Fruit fly (Drosophila melanogaster) whole organism, embryonic: ENCODE results near the gene CG33268.

Experiments
- Ada2b ChIP-seq: fragments of 200-800 bp; sonication (Bioruptor generic); IDR thresholded peaks from 2 replicates; pipeline ENCODE4 v1.3.6; 2022; ENCODE audit warnings: missing biosample characterization, missing genetic modification characterization
- CG10565 ChIP-seq: fragments of 200-800 bp; sonication (Bioruptor generic); optimal IDR thresholded peaks from 3 replicates; lab custom pipeline; 2016; ENCODE audit warnings: missing biosample characterization, mild to moderate bottlenecking, missing genetic modification characterization
- CG12071 ChIP-seq: fragments of 200-800 bp; sonication (Bioruptor generic); optimal IDR thresholded peaks from 3 replicates; lab custom pipeline; 2018; ENCODE audit warnings: missing biosample characterization, mild to moderate bottlenecking, missing genetic modification characterization
- CG12391 ChIP-seq: fragments of 200-800 bp; sonication (Bioruptor generic); optimal IDR thresholded peaks from 3 replicates; lab custom pipeline; 2018; ENCODE audit warnings: missing biosample characterization, mild to moderate bottlenecking, missing genetic modification characterization, moderate library complexity
- CG12744 ChIP-seq: fragments of 200-800 bp; sonication (Bioruptor generic); optimal IDR thresholded peaks from 2 replicates; lab custom pipeline; 2016; ENCODE audit warnings: missing biosample characterization, missing genetic modification characterization
- CG13424 ChIP-seq: fragments of 200-800 bp; sonication (Bioruptor generic); optimal IDR thresholded peaks from 2 replicates; lab custom pipeline; 2019; ENCODE audit warnings: missing biosample characterization, mild to moderate bottlenecking, missing genetic modification characterization, moderate library complexity
- CG1529 ChIP-seq: fragments of 200-800 bp; sonication (Bioruptor generic); optimal IDR thresholded peaks from 3 replicates; lab custom pipeline; 2018; ENCODE audit warnings: missing biosample characterization, missing genetic modification characterization
- CG16779 ChIP-seq: fragments of 200-800 bp; sonication (Bioruptor generic); IDR thresholded peaks from 2 replicates; pipeline ENCODE4 v1.3.6; 2022; ENCODE audit warnings: missing biosample characterization, missing genetic modification characterization
- CG17361 ChIP-seq: fragments of 200-800 bp; sonication (Bioruptor generic); IDR thresholded peaks from 3 replicates; pipeline ENCODE4 v1.3.6; 2022; ENCODE audit warnings: missing biosample characterization, missing genetic modification characterization
- CG18262 ChIP-seq: fragments of 200-800 bp; optimal IDR thresholded peaks from 3 replicates; lab custom pipeline; 2019; ENCODE audit warnings: missing biosample characterization, mild to moderate bottlenecking, missing genetic modification characterization, moderate library complexity
- CG2889 ChIP-seq: fragments of 200-800 bp; sonication (Bioruptor generic); IDR thresholded peaks from 3 replicates; pipeline ENCODE4 v1.3.6; 2022; ENCODE audit warnings: missing biosample characterization, missing genetic modification characterization
- CG31388 ChIP-seq: fragments of 200-800 bp; sonication (Bioruptor generic); optimal IDR thresholded peaks from 2 replicates; lab custom pipeline; 2016; ENCODE audit warnings: missing biosample characterization, missing genetic modification characterization
- CG3163 ChIP-seq: fragments of 200-800 bp; sonication (Bioruptor generic); optimal IDR thresholded peaks from 3 replicates; lab custom pipeline; 2016; ENCODE audit warnings: missing biosample characterization, missing genetic modification characterization
- CG3407 ChIP-seq: fragments of 200-800 bp; sonication (Bioruptor generic); optimal IDR thresholded peaks from 2 replicates; lab custom pipeline; 2018; ENCODE audit warnings: missing biosample characterization, mild to moderate bottlenecking, missing genetic modification characterization
- CG3726 ChIP-seq: fragments of 200-800 bp; sonication (Bioruptor generic); IDR thresholded peaks from 3 replicates; pipeline ENCODE4, ENCODE4 v1.3.6; 2022; ENCODE audit warnings: missing biosample characterization, missing genetic modification characterization
- CG4617 ChIP-seq: fragments of 200-800 bp; sonication (Bioruptor generic); optimal IDR thresholded peaks from 3 replicates; lab custom pipeline; 2016; ENCODE audit warnings: missing biosample characterization, missing genetic modification characterization, borderline replicate concordance
- CG4820 ChIP-seq: fragments of 200-800 bp; sonication (Bioruptor generic); optimal IDR thresholded peaks from 3 replicates; lab custom pipeline; 2016; ENCODE audit warnings: missing biosample characterization, missing genetic modification characterization
- CG7357 ChIP-seq: fragments of 200-800 bp; sonication (Bioruptor generic); IDR thresholded peaks from 3 replicates; pipeline ENCODE4 v1.3.6; 2022; ENCODE audit warnings: missing biosample characterization, missing genetic modification characterization
- CG8478 ChIP-seq: fragments of >200 bp; optimal IDR thresholded peaks from 2 replicates; lab custom pipeline; 2018
- CG9797 ChIP-seq: fragments of 200-800 bp; sonication (Bioruptor generic); optimal IDR thresholded peaks from 3 replicates; lab custom pipeline; 2018; ENCODE audit warnings: missing biosample characterization, mild to moderate bottlenecking, missing genetic modification characterization
- CG9876 ChIP-seq: fragments of 200-800 bp; sonication (Bioruptor generic); optimal IDR thresholded peaks from 2 replicates; lab custom pipeline; 2016; ENCODE audit warnings: missing biosample characterization, missing genetic modification characterization
- Dref ChIP-seq: fragments of 200-800 bp; sonication (Bioruptor generic); IDR thresholded peaks from 2 replicates; pipeline ENCODE4 v1.3.6; 2022; ENCODE audit warnings: missing biosample characterization, missing genetic modification characterization
- Mad ChIP-seq: fragments of 200-800 bp; sonication (Bioruptor generic); optimal IDR thresholded peaks from 2 replicates; lab custom pipeline; 2016; ENCODE audit warnings: missing biosample characterization, missing genetic modification characterization
- Meics ChIP-seq: fragments of 200-800 bp; sonication (Bioruptor generic); optimal IDR thresholded peaks from 2 replicates; lab custom pipeline; 2017; ENCODE audit warnings: missing biosample characterization, mild to moderate bottlenecking, missing genetic modification characterization
- Mes4 ChIP-seq: fragments of 200-800 bp; sonication (Bioruptor generic); optimal IDR thresholded peaks from 2 replicates; lab custom pipeline; 2016; ENCODE audit warnings: missing biosample characterization, missing genetic modification characterization
- PHDP ChIP-seq: fragments of 200-800 bp; sonication (Bioruptor generic); optimal IDR thresholded peaks from 3 replicates; lab custom pipeline; 2018; ENCODE audit warnings: missing biosample characterization, mild to moderate bottlenecking, missing genetic modification characterization, moderate library complexity
- Six4 ChIP-seq: fragments of 200-800 bp; sonication (Bioruptor generic); optimal IDR thresholded peaks from 2 replicates; lab custom pipeline; 2016; ENCODE audit warnings: missing biosample characterization, missing genetic modification characterization
- Sox102F ChIP-seq: fragments of 200-800 bp; sonication (Bioruptor generic); optimal IDR thresholded peaks from 2 replicates; lab custom pipeline; 2018; ENCODE audit warnings: missing biosample characterization, mild to moderate bottlenecking, missing genetic modification characterization, moderate library complexity
- Sry-β ChIP-seq: fragments of 200-800 bp; sonication (Bioruptor generic); optimal IDR thresholded peaks from 2 replicates; lab custom pipeline; 2018; ENCODE audit warnings: missing biosample characterization, mild to moderate bottlenecking, missing genetic modification characterization, moderate library complexity
- Xrp1 ChIP-seq: fragments of 200-800 bp; sonication (Bioruptor generic); IDR thresholded peaks from 2 replicates; pipeline ENCODE4 v1.3.6; 2022; ENCODE audit warnings: missing biosample characterization, missing genetic modification characterization
- al ChIP-seq: fragments of 200-800 bp; sonication (Bioruptor generic); IDR thresholded peaks from 2 replicates; pipeline ENCODE4 v1.3.6; 2022; ENCODE audit warnings: missing biosample characterization, missing genetic modification characterization
- amos ChIP-seq: fragments of 200-800 bp; sonication (Bioruptor generic); IDR thresholded peaks from 2 replicates; pipeline ENCODE4 v1.3.6; 2022; ENCODE audit warnings: missing biosample characterization, missing genetic modification characterization; ENCODE audit not compliant: partially characterized antibody
- cato ChIP-seq: fragments of 200-800 bp; sonication (Bioruptor generic); optimal IDR thresholded peaks from 2 replicates; lab custom pipeline; 2016; ENCODE audit warnings: missing biosample characterization, missing genetic modification characterization, borderline replicate concordance
- cg ChIP-seq: fragments of 200-800 bp; sonication (Bioruptor generic); optimal IDR thresholded peaks from 3 replicates; lab custom pipeline; 2019; ENCODE audit warnings: missing biosample characterization, mild to moderate bottlenecking, missing genetic modification characterization, moderate library complexity
- dpn ChIP-seq, 2 experiments: fragments of 200-800 bp; sonication (Bioruptor generic); optimal IDR thresholded peaks; 3 replicates each; lab custom pipeline; 2016; ENCODE audit warnings: missing biosample characterization in 2 of 2, missing genetic modification characterization in 2 of 2
- esg ChIP-seq: fragments of 200-800 bp; sonication (Bioruptor generic); conservative IDR thresholded peaks from 2 replicates; pipeline ENCODE4 v1.3.6; 2022; ENCODE audit warnings: missing biosample characterization, missing genetic modification characterization
- gt ChIP-seq: fragments of 200-800 bp; sonication (Bioruptor generic); IDR thresholded peaks from 2 replicates; pipeline ENCODE4 v1.3.6; 2022; ENCODE audit warnings: missing biosample characterization, missing genetic modification characterization
- ken ChIP-seq: fragments of 200-800 bp; sonication (Bioruptor generic); IDR thresholded peaks from 3 replicates; pipeline ENCODE4 v1.3.6; 2022; ENCODE audit warnings: missing biosample characterization, missing genetic modification characterization
- luna ChIP-seq: fragments of 200-800 bp; sonication (Bioruptor generic); optimal IDR thresholded peaks from 2 replicates; lab custom pipeline; 2016; ENCODE audit warnings: missing biosample characterization, missing genetic modification characterization
- maf-S ChIP-seq: fragments of 200-800 bp; sonication (Bioruptor generic); optimal IDR thresholded peaks from 2 replicates; lab custom pipeline; 2016; ENCODE audit warnings: missing biosample characterization, missing genetic modification characterization
- p53 ChIP-seq: fragments of 200-800 bp; sonication (Bioruptor generic); optimal IDR thresholded peaks from 2 replicates; lab custom pipeline; 2016; ENCODE audit warnings: missing biosample characterization, missing genetic modification characterization
- pb ChIP-seq: fragments of 200-800 bp; sonication (Bioruptor generic); optimal IDR thresholded peaks from 3 replicates; lab custom pipeline; 2016; ENCODE audit warnings: missing biosample characterization, missing genetic modification characterization
- pho ChIP-seq: fragments of 200-800 bp; sonication (Bioruptor generic); optimal IDR thresholded peaks from 2 replicates; lab custom pipeline; 2016; ENCODE audit warnings: missing biosample characterization, missing genetic modification characterization
- pita ChIP-seq: fragments of 200-800 bp; sonication (Bioruptor generic); optimal IDR thresholded peaks from 2 replicates; lab custom pipeline; 2017; ENCODE audit warnings: missing biosample characterization, mild to moderate bottlenecking, missing genetic modification characterization
- psq ChIP-seq: fragments of 200-800 bp; sonication (Bioruptor generic); optimal IDR thresholded peaks from 2 replicates; lab custom pipeline; 2017; ENCODE audit warnings: missing biosample characterization, missing genetic modification characterization
- pum ChIP-seq: fragments of 200-800 bp; sonication (Bioruptor generic); optimal IDR thresholded peaks from 2 replicates; lab custom pipeline; 2016; ENCODE audit warnings: missing biosample characterization, missing genetic modification characterization
- pzg ChIP-seq: fragments of 200-800 bp; sonication (Bioruptor generic); optimal IDR thresholded peaks from 3 replicates; lab custom pipeline; 2018; ENCODE audit warnings: missing biosample characterization, mild to moderate bottlenecking, missing genetic modification characterization, moderate library complexity
- slou ChIP-seq: fragments of 200-800 bp; sonication (Bioruptor generic); optimal IDR thresholded peaks from 3 replicates; lab custom pipeline; 2016; ENCODE audit warnings: missing biosample characterization, missing genetic modification characterization
- tll ChIP-seq, 2 experiments: fragments of 200-800 bp in 1 of 2; fragments of >200 bp in 1 of 2; sonication (Bioruptor generic) in 1 of 2; optimal IDR thresholded peaks; 2 replicates each; lab custom pipeline; 2017 to 2019; ENCODE audit warnings: missing biosample characterization in 2 of 2, missing genetic modification characterization in 2 of 2, mild to moderate bottlenecking in 1 of 2, moderate library complexity in 1 of 2
- trem ChIP-seq: fragments of 200-800 bp; optimal IDR thresholded peaks from 3 replicates; lab custom pipeline; 2019; ENCODE audit warnings: missing biosample characterization, mild to moderate bottlenecking, missing genetic modification characterization, moderate library complexity

Gene CG33268

DNA sequence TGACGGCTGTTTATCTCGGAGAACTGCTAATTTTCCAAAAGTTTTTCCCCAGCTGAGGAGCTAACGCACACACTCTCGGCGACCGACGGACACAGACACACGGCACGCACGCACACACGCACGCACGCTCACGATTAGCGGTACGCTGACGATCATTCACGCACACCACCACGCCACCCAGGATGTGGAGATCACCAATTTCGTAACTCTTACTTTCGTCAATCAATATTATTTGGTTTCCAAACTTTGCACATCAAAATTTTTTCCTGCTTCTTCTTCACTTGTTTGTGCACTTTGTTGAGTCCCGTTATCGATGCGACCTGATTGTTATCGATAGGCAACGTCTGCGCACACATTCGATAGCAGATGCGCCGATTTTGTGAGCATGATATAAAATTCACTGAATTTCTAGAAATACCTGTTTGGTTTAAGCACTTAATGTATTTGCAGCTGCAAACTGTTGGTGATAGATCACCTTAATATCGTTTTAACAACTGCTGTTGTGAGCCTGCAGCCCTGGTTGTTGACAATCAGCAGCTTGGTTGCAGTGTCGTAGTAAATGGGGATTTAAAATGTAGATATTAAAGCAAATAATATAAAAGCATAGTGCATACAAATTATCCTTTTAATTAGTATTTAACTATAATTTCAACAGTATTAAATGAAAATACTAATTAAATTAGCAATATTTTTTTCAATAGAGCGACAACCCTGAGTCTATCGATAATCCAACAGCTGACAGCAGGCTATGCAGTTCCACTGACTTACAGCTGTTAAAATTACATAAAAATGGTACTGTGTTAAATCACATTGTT lies 28.9 kb downstream of the CG33268 start, which contains the start of the genes CG7394 and Mob2 (continued):
- TF ChIP-seq Xrp1 (GFP tag; lab: Robert Waterston, UW) (peak; percentile 93), p53 (peak; percentile 20), Six4 (GFP tag; lab: Kevin White, UChicago) (peak; percentile 90), CG3163 (GFP tag; lab: Kevin White, UChicago) (peak; percentile 66), CG17361 (GFP tag; lab: Robert Waterston, UW) (peak; percentile 82), cato (GFP tag; lab: Kevin White, UChicago) (peak; percentile 82), esg (GFP tag; lab: Robert Waterston, UW) (peak; percentile 80), tll (GFP tag; optimal IDR thresholded peaks at IDR 0.05; lab: Kevin White, UChicago) (peak in 1 of 2 experiments; percentile 40), CG8478 (lab: Kevin White, UChicago) (no peak), CG31388 (GFP tag; lab: Kevin White, UChicago) (peak; percentile 82), Ada2b (GFP tag; lab: Robert Waterston, UW) (peak; percentile 88), CG4617 (GFP tag; lab: Kevin White, UChicago) (peak; percentile 85), CG12744 (GFP tag; lab: Kevin White, UChicago) (peak; percentile 84), CG12071 (GFP tag; lab: Kevin White, UChicago) (peak; percentile 73), pb (GFP tag; lab: Kevin White, UChicago) (peak; percentile 57), CG7357 (GFP tag; lab: Robert Waterston, UW) (peak; percentile 80), CG9797 (peak; percentile 60), gt (GFP tag; lab: Robert Waterston, UW) (peak; percentile 45), slou (GFP tag; lab: Kevin White, UChicago) (peak; percentile 88), al (peak; percentile 86), Mad (GFP tag; lab: Kevin White, UChicago) (peak; percentile 84), cg (GFP tag; lab: Kevin White, UChicago) (peak; percentile 91), CG13424 (tag; lab: Kevin White, UChicago) (peak; percentile 93), luna (GFP tag; lab: Kevin White, UChicago) (peak; percentile 63), CG3407 (peak; percentile 62), CG16779 (GFP tag; lab: Robert Waterston, UW) (peak; percentile 90), Dref (GFP tag; lab: Robert Waterston, UW) (peak; percentile 75), Mes4 (peak; percentile 61), Sry-β (GFP tag; lab: Kevin White, UChicago) (peak; percentile 50), pita (GFP tag; lab: Kevin White, UChicago) (no peak), PHDP (tag; lab: Kevin White, UChicago) (peak; percentile 95), CG4820 (peak; percentile 88), pho (GFP tag; lab: Kevin White, UChicago) (peak; percentile 87), ken (GFP tag; lab: Robert Waterston, UW) (peak; percentile 93), CG2889 (GFP tag; lab: Robert Waterston, UW) (peak; percentile 83; the same call in 2 of the 3 replicates), CG10565 (GFP tag; lab: Kevin White, UChicago) (no peak), Meics (GFP tag; lab: Kevin White, UChicago) (peak; percentile 90), maf-S (GFP tag; lab: Kevin White, UChicago) (no peak), CG1529 (peak; percentile 63), amos (GFP tag; lab: Robert Waterston, UW) (peak; percentile 80; the same call in 1 of the 2 replicates), pum (peak; percentile 70), trem (tag; lab: Kevin White, UChicago) (peak; percentile 79), Sox102F (GFP tag; lab: Kevin White, UChicago) (peak; percentile 96), CG18262 (tag; lab: Kevin White, UChicago) (peak; percentile 86), psq (GFP tag; lab: Kevin White, UChicago) (peak; percentile 64), CG12391 (tag; lab: Kevin White, UChicago) (peak; percentile 96), dpn (GFP tag; optimal IDR thresholded peaks at IDR 0.05; lab: Kevin White, UChicago) (peak; percentile 84 to 93), pzg (GFP tag; lab: Kevin White, UChicago) (peak; percentile 85), CG9876 (peak; percentile 58), CG3726 (GFP tag; lab: Robert Waterston, UW) (peak; percentile 81)
